Worm (Caenorhabditis elegans) whole organism, L3 larva: ENCODE results near the gene Y15E3A.4.

Experiments used
- ceh-16 ChIP-seq: sonication (generic microtip); optimal IDR thresholded peaks from 2 replicates; lab custom pipeline; 2017; ENCODE audit warnings: missing biosample characterization, missing genetic modification characterization
- lin-15B ChIP-seq: fragments of 150-350 bp; optimal IDR thresholded peaks from 2 replicates; lab custom pipeline; 2014; ENCODE audit warnings: missing biosample characterization, missing genetic modification characterization
- mdl-1 ChIP-seq: fragments of 150-350 bp; optimal IDR thresholded peaks from 2 replicates; lab custom pipeline; 2014; ENCODE audit warnings: missing biosample characterization, missing genetic modification characterization

ce11 chrX:15340743-15341142, 10.0 kb downstream of the Y15E3A.4 start:
- no peak for TF ChIP-seq ceh-16 (tag; lab: Kevin White, UChicago)
- TF ChIP-seq lin-15B, result no peak
- TF ChIP-seq mdl-1, result no peak
